Worm (Caenorhabditis elegans): ENCODE results near the gene F44A6.4.

The F44A6.4 gene

DNA sequence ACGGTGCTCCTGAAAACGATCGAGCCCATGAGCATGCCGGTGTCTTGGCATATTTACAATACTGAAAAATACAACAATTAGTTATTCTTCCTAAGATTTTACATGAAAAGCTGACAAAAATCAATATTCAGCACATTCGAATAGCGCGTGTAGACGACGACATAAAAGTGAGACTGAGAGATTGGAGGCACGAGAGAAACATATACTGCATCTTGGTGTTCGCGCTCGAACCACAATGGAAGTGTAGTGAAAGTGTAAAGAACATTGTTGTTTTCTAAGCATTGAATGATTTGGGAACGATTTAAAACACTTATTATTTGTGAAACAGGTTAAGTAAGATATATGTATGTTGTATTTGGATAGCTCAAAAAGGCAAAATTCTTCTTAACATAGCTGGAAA lies at the start of gene F44A6.4:
F44A6.4 (minus strand) TSS at position 67 of the 400 bp plus-strand sequence.
- TF ChIP-seq madf-5 (GFP tag; IDR thresholded peaks at IDR 0.05) (no peak), F49E8.2 (tag; optimal IDR thresholded peaks at IDR 0.05; ENCODE audit: borderline replicate concordance) (no peak), hlh-30 (tag; optimal IDR thresholded peaks at IDR 0.05; ENCODE audit: insufficient read depth) (peak; percentile 58), zfp-2 (tag; optimal IDR thresholded peaks at IDR 0.05) (no peak), rbr-2 (tag; optimal IDR thresholded peaks at IDR 0.05) (no peak), nhr-28 (tag; optimal IDR thresholded peaks at IDR 0.05) (peak; percentile 60), daf-19 (GFP tag; conservative IDR thresholded peaks at IDR 0.05) (no peak), nhr-41 (GFP tag; IDR thresholded peaks at IDR 0.05) (no peak), madf-9 (GFP tag; conservative IDR thresholded peaks at IDR 0.05) (no peak), F37D6.2 (tag; optimal IDR thresholded peaks at IDR 0.05) (no peak), tag-97 (GFP tag; IDR thresholded peaks at IDR 0.05) (no peak), egl-27 (tag; optimal IDR thresholded peaks at IDR 0.05) (no peak), unc-130 (GFP tag; optimal IDR thresholded peaks at IDR 0.05) (no peak), mdl-1 (tag; optimal IDR thresholded peaks at IDR 0.05) (peak in 1 of 2 experiments; percentile 49), duxl-1 (tag; optimal IDR thresholded peaks at IDR 0.05; ENCODE audit: poor library complexity) (no peak), Y75B8A.6 (GFP tag; IDR thresholded peaks at IDR 0.05) (no peak), dve-1 (tag; optimal IDR thresholded peaks at IDR 0.05; ENCODE audit: insufficient read depth) (peak; percentile 5), ztf-11 (tag; optimal IDR thresholded peaks at IDR 0.05) (no peak), hif-1 (tag; optimal IDR thresholded peaks at IDR 0.05) (no peak), zfp-3 (GFP tag; conservative IDR thresholded peaks at IDR 0.05) (no peak), hmg-1.1 (GFP tag; IDR thresholded peaks at IDR 0.05) (0 out of 2 replicates have a peak, but pooled peaks have one; percentile 21), ceh-82 (tag; optimal IDR thresholded peaks at IDR 0.05) (no peak), F10B5.3 (tag; optimal IDR thresholded peaks at IDR 0.05) (no peak), D1046.2 (GFP tag; IDR thresholded peaks at IDR 0.05) (no peak), R02D3.7 (tag; optimal IDR thresholded peaks at IDR 0.05) (no peak), daf-16 (GFP tag; optimal IDR thresholded peaks at IDR 0.05) (no peak), daf-16 (tag; optimal IDR thresholded peaks at IDR 0.05) (no peak), zip-11 (GFP tag; IDR thresholded peaks at IDR 0.05) (no peak), ceh-62 (tag; optimal IDR thresholded peaks at IDR 0.05) (no peak), T26A8.4 (GFP tag; IDR thresholded peaks at IDR 0.05) (no peak), mxl-3 (GFP tag; optimal IDR thresholded peaks at IDR 0.05) (peak; percentile 26), unc-39 (tag; optimal IDR thresholded peaks at IDR 0.05) (no peak), hlh-11 (tag; optimal IDR thresholded peaks at IDR 0.05) (no peak), nhr-42 (GFP tag; IDR thresholded peaks at IDR 0.05) (no peak)

DNA sequence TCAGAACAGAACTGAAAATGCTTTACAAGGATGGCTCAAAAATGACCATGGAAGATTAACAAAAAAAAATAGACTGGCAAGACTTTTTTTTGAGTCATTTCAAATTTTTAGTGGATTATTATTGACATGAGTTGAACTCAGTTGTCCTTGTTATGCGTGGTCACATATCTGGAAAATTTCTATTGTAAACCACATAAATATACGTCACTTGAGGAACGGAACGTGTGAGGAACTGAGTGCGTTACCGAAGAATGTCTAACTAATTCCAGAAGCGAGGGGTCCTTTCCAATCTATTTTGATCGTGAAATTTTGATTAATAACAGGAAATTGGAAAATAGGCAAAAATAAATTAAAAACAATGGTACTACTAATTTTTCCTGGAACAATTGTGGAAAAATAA lies 47.0 kb upstream of the F44A6.4 start:
- TF ChIP-seq nhr-10 (tag; optimal IDR thresholded peaks at IDR 0.05) (no peak), Y48G9A.11 (GFP tag; IDR thresholded peaks at IDR 0.05) (no peak), set-16 (GFP tag; IDR thresholded peaks at IDR 0.05) (no peak), unc-130 (GFP tag; optimal IDR thresholded peaks at IDR 0.05) (no peak), unc-62 (GFP tag; optimal IDR thresholded peaks at IDR 0.05 in 1 of 2) (peak in 1 of 2 experiments; percentile 93), unc-62 (tag; optimal IDR thresholded peaks at IDR 0.05) (no peak), attf-4 (tag; optimal IDR thresholded peaks at IDR 0.05) (no peak), cey-2 (tag; optimal IDR thresholded peaks at IDR 0.05; ENCODE audit: borderline replicate concordance, insufficient read depth) (no peak)
